Fruit fly (Drosophila melanogaster) whole organism, embryonic: Measurements from ENCODE around the gene CG4702.
A peak's percentile ranks its signal among the peaks of the same experiment; 100 is the strongest.

Source experiments
- ATbp ChIP-seq: fragments of 200-800 bp; sonication (Bioruptor generic); optimal IDR thresholded peaks from 2 replicates; lab custom pipeline; 2017; ENCODE audit warnings: missing biosample characterization, mild to moderate bottlenecking, missing genetic modification characterization, missing genetic modification reagents
- Ada2b ChIP-seq: fragments of 200-800 bp; sonication (Bioruptor generic); IDR thresholded peaks from 2 replicates; pipeline ENCODE4 v1.3.6; 2022; ENCODE audit warnings: missing biosample characterization, missing genetic modification characterization
- B-H2 ChIP-seq: fragments of 200-800 bp; sonication (Bioruptor generic); optimal IDR thresholded peaks from 2 replicates; lab custom pipeline; 2018; ENCODE audit warnings: missing biosample characterization, mild to moderate bottlenecking, missing genetic modification characterization
- Bgb ChIP-seq: fragments of 200-800 bp; sonication (Bioruptor generic); IDR thresholded peaks from 2 replicates; pipeline ENCODE4 v1.3.6; 2022; ENCODE audit warnings: missing biosample characterization, missing genetic modification characterization; ENCODE audit not compliant: partially characterized antibody
- CG11085 ChIP-seq: fragments of 200-800 bp; sonication (Bioruptor generic); IDR thresholded peaks from 2 replicates; pipeline ENCODE4 v1.3.6; 2022; ENCODE audit warnings: missing biosample characterization, missing genetic modification characterization
- CG12299 ChIP-seq: fragments of 200-800 bp; sonication (Bioruptor generic); optimal IDR thresholded peaks from 2 replicates; lab custom pipeline; 2018; ENCODE audit warnings: missing biosample characterization, mild to moderate bottlenecking, missing genetic modification characterization
- CG12659 ChIP-seq: fragments of 200-800 bp; sonication (Bioruptor generic); optimal IDR thresholded peaks from 3 replicates; lab custom pipeline; 2017; ENCODE audit warnings: mild to moderate bottlenecking, missing biosample characterization, missing genetic modification reagents, missing genetic modification characterization
- CG15601 ChIP-seq: fragments of 200-800 bp; sonication (Bioruptor generic); optimal IDR thresholded peaks from 3 replicates; lab custom pipeline; 2019; ENCODE audit warnings: missing biosample characterization, mild to moderate bottlenecking, missing genetic modification characterization, moderate library complexity
- CG1603 ChIP-seq: fragments of 200-800 bp; sonication (Bioruptor generic); optimal IDR thresholded peaks from 2 replicates; lab custom pipeline; 2019; ENCODE audit warnings: missing biosample characterization, mild to moderate bottlenecking, missing genetic modification characterization, moderate library complexity
- CG16863 ChIP-seq: fragments of 200-800 bp; sonication (Bioruptor generic); optimal IDR thresholded peaks from 3 replicates; lab custom pipeline; 2016; ENCODE audit warnings: missing biosample characterization, missing genetic modification characterization
- CG17829 ChIP-seq: fragments of 200-800 bp; optimal IDR thresholded peaks from 2 replicates; lab custom pipeline; 2019; ENCODE audit warnings: missing biosample characterization, mild to moderate bottlenecking, missing genetic modification characterization, moderate library complexity
- CG18011 ChIP-seq: fragments of 200-800 bp; sonication (Bioruptor generic); optimal IDR thresholded peaks from 2 replicates; lab custom pipeline; 2017; ENCODE audit warnings: missing biosample characterization, missing genetic modification characterization, mild to moderate bottlenecking, moderate library complexity, missing genotype
- CG18599 ChIP-seq: fragments of 200-800 bp; sonication (Bioruptor generic); optimal IDR thresholded peaks from 3 replicates; lab custom pipeline; 2017; ENCODE audit warnings: missing biosample characterization, missing genetic modification characterization, mild to moderate bottlenecking, moderate library complexity, missing genetic modification reagents
- CG18619 ChIP-seq: fragments of 200-800 bp; sonication (Bioruptor generic); optimal IDR thresholded peaks from 3 replicates; lab custom pipeline; 2017; ENCODE audit warnings: missing biosample characterization, mild to moderate bottlenecking, missing genetic modification characterization
- CG2116 ChIP-seq: fragments of 200-800 bp; sonication (Bioruptor generic); optimal IDR thresholded peaks from 3 replicates; lab custom pipeline; 2018; ENCODE audit warnings: missing biosample characterization, mild to moderate bottlenecking, missing genetic modification characterization
- CG3163 ChIP-seq: fragments of 200-800 bp; sonication (Bioruptor generic); optimal IDR thresholded peaks from 3 replicates; lab custom pipeline; 2016; ENCODE audit warnings: missing biosample characterization, missing genetic modification characterization
- CG3281 ChIP-seq: fragments of 200-800 bp; sonication (Bioruptor generic); optimal IDR thresholded peaks from 3 replicates; lab custom pipeline; 2017; ENCODE audit warnings: missing biosample characterization, mild to moderate bottlenecking, missing genetic modification characterization
- CG3847 ChIP-seq: fragments of 200-800 bp; sonication (Bioruptor generic); IDR thresholded peaks from 2 replicates; pipeline ENCODE4 v1.3.6; 2022; ENCODE audit warnings: missing biosample characterization, missing genetic modification characterization
- CG6765 ChIP-seq: fragments of 200-800 bp; sonication (Bioruptor generic); optimal IDR thresholded peaks from 3 replicates; lab custom pipeline; 2017; ENCODE audit warnings: missing biosample characterization, mild to moderate bottlenecking, missing genetic modification characterization
- CG7357 ChIP-seq: fragments of 200-800 bp; sonication (Bioruptor generic); IDR thresholded peaks from 3 replicates; pipeline ENCODE4 v1.3.6; 2022; ENCODE audit warnings: missing biosample characterization, missing genetic modification characterization
- CG7987 ChIP-seq: fragments of 200-800 bp; sonication (Bioruptor generic); optimal IDR thresholded peaks from 2 replicates; lab custom pipeline; 2018; ENCODE audit warnings: missing biosample characterization, mild to moderate bottlenecking, missing genetic modification characterization, moderate library complexity
- CG8281 ChIP-seq: fragments of 200-800 bp; sonication (Bioruptor generic); optimal IDR thresholded peaks from 2 replicates; lab custom pipeline; 2018; ENCODE audit warnings: missing biosample characterization, mild to moderate bottlenecking, missing genetic modification characterization, moderate library complexity
- CG9876 ChIP-seq: fragments of 200-800 bp; sonication (Bioruptor generic); optimal IDR thresholded peaks from 2 replicates; lab custom pipeline; 2016; ENCODE audit warnings: missing biosample characterization, missing genetic modification characterization
- Dip2 ChIP-seq: fragments of 200-800 bp; sonication (Bioruptor generic); IDR thresholded peaks from 2 replicates; pipeline ENCODE4 v1.3.6; 2022; ENCODE audit warnings: missing biosample characterization, missing genetic modification characterization
- Dll ChIP-seq: fragments of 200-800 bp; sonication (Bioruptor generic); IDR thresholded peaks from 4 replicates; pipeline ENCODE4 v1.3.6; 2022; ENCODE audit warnings: missing biosample characterization, missing genetic modification characterization; ENCODE audit not compliant: partially characterized antibody
- HmgD ChIP-seq: fragments of 200-800 bp; sonication (Bioruptor generic); optimal IDR thresholded peaks from 3 replicates; lab custom pipeline; 2016; ENCODE audit warnings: missing biosample characterization, missing genetic modification characterization
- Lpt ChIP-seq: fragments of >200 bp; optimal IDR thresholded peaks from 2 replicates; lab custom pipeline; 2018; ENCODE audit warnings: missing biosample characterization, missing genetic modification characterization
- Max ChIP-seq: fragments of 200-800 bp; sonication (Bioruptor generic); optimal IDR thresholded peaks from 2 replicates; lab custom pipeline; 2016; ENCODE audit warnings: missing biosample characterization, mild to moderate bottlenecking, missing genetic modification characterization
- Med ChIP-seq: fragments of 200-800 bp; sonication (Bioruptor generic); peaks from one replicate; lab custom pipeline; 2016; ENCODE audit warnings: missing biosample characterization, missing genetic modification characterization, mild to moderate bottlenecking, inconsistent platforms, moderate library complexity
- Nf-YC ChIP-seq: fragments of 200-800 bp; optimal IDR thresholded peaks from 3 replicates; lab custom pipeline; 2019; ENCODE audit warnings: missing biosample characterization, mild to moderate bottlenecking, missing genetic modification characterization, moderate library complexity
- NfI ChIP-seq: fragments of 200-800 bp; sonication (Bioruptor generic); optimal IDR thresholded peaks from 3 replicates; lab custom pipeline; 2018; ENCODE audit warnings: missing biosample characterization, mild to moderate bottlenecking, missing genetic modification characterization, moderate library complexity
- caup ChIP-seq: fragments of 200-800 bp; sonication (Bioruptor generic); optimal IDR thresholded peaks from 3 replicates; lab custom pipeline; 2017; ENCODE audit warnings: missing biosample characterization, mild to moderate bottlenecking, missing genetic modification characterization, moderate library complexity; ENCODE audit not compliant: severe bottlenecking
- cwo ChIP-seq: fragments of 200-800 bp; sonication (Bioruptor generic); optimal IDR thresholded peaks from 3 replicates; lab custom pipeline; 2017; ENCODE audit warnings: missing biosample characterization, missing genetic modification characterization, mild to moderate bottlenecking, moderate library complexity, missing genetic modification reagents
- disco-r ChIP-seq: fragments of 200-800 bp; sonication (Bioruptor generic); optimal IDR thresholded peaks from 2 replicates; lab custom pipeline; 2016; ENCODE audit warnings: missing biosample characterization, missing genetic modification characterization
- dpn ChIP-seq, 2 experiments: fragments of 200-800 bp; sonication (Bioruptor generic); optimal IDR thresholded peaks; 3 replicates each; lab custom pipeline; 2016; ENCODE audit warnings: missing biosample characterization in 2 of 2, missing genetic modification characterization in 2 of 2
- ems ChIP-seq: fragments of 200-800 bp; sonication (Bioruptor generic); optimal IDR thresholded peaks from 3 replicates; lab custom pipeline; 2016; ENCODE audit warnings: missing biosample characterization, missing genetic modification characterization
- exex ChIP-seq: fragments of 200-800 bp; sonication (Bioruptor generic); optimal IDR thresholded peaks from 4 replicates; lab custom pipeline; 2018; ENCODE audit warnings: missing biosample characterization, mild to moderate bottlenecking, missing genetic modification characterization, moderate library complexity
- fd64A ChIP-seq: fragments of 200-800 bp; sonication (Bioruptor generic); optimal IDR thresholded peaks from 3 replicates; lab custom pipeline; 2018; ENCODE audit warnings: missing biosample characterization, mild to moderate bottlenecking, missing genetic modification characterization
- gce ChIP-seq: fragments of 200-800 bp; sonication (Bioruptor generic); IDR thresholded peaks from 3 replicates; pipeline ENCODE4 v1.3.6; 2022; ENCODE audit warnings: missing biosample characterization, missing genetic modification characterization
- gsb-n ChIP-seq: fragments of 200-800 bp; sonication (Bioruptor generic); optimal IDR thresholded peaks from 3 replicates; lab custom pipeline; 2018; ENCODE audit warnings: missing biosample characterization, mild to moderate bottlenecking, missing genetic modification characterization
- lola ChIP-seq, 3 experiments: fragments of >200 bp in 2 of 3; fragments of 200-800 bp in 1 of 3; sonication (Bioruptor generic) in 1 of 3; optimal IDR thresholded peaks; 2 replicates each; lab custom pipeline; 2017 to 2019; ENCODE audit warnings: missing biosample characterization in 3 of 3, missing genetic modification characterization in 3 of 3, mild to moderate bottlenecking in 1 of 3, moderate library complexity in 1 of 3
- onecut ChIP-seq: fragments of 200-800 bp; sonication (Bioruptor generic); IDR thresholded peaks from 2 replicates; pipeline ENCODE4 v1.3.6; 2022; ENCODE audit warnings: missing biosample characterization, missing genetic modification characterization
- org-1 ChIP-seq: fragments of 200-800 bp; sonication (Bioruptor generic); optimal IDR thresholded peaks from 2 replicates; lab custom pipeline; 2017; ENCODE audit warnings: missing biosample characterization, missing genetic modification characterization
- pnt ChIP-seq: fragments of 200-800 bp; sonication (Bioruptor generic); optimal IDR thresholded peaks from 3 replicates; lab custom pipeline; 2016; ENCODE audit warnings: missing biosample characterization, missing genetic modification characterization
- psq ChIP-seq: fragments of 200-800 bp; sonication (Bioruptor generic); optimal IDR thresholded peaks from 2 replicates; lab custom pipeline; 2017; ENCODE audit warnings: missing biosample characterization, missing genetic modification characterization
- slbo ChIP-seq: fragments of 200-800 bp; sonication (Bioruptor generic); IDR thresholded peaks from 2 replicates; pipeline ENCODE4 v1.3.6; 2022; ENCODE audit warnings: missing biosample characterization, missing genetic modification characterization
- tna ChIP-seq: fragments of 200-800 bp; sonication (Bioruptor generic); IDR thresholded peaks from 2 replicates; pipeline ENCODE4 v1.3.6; 2022; ENCODE audit warnings: missing biosample characterization, missing genetic modification characterization; ENCODE audit not compliant: partially characterized antibody
- ttk ChIP-seq: fragments of 200-800 bp; sonication (Bioruptor generic); IDR thresholded peaks from 2 replicates; pipeline ENCODE4 v2.1.2; 2022; ENCODE audit warnings: missing biosample characterization, missing genetic modification characterization
- yki ChIP-seq: fragments of >200 bp; optimal IDR thresholded peaks from 3 replicates; lab custom pipeline; 2018
- z ChIP-seq: fragments of 200-800 bp; sonication (Bioruptor generic); IDR thresholded peaks from 3 replicates; pipeline ENCODE4 v1.3.6; 2022; ENCODE audit warnings: missing biosample characterization, missing genetic modification characterization

CG4702 gene

DNA sequence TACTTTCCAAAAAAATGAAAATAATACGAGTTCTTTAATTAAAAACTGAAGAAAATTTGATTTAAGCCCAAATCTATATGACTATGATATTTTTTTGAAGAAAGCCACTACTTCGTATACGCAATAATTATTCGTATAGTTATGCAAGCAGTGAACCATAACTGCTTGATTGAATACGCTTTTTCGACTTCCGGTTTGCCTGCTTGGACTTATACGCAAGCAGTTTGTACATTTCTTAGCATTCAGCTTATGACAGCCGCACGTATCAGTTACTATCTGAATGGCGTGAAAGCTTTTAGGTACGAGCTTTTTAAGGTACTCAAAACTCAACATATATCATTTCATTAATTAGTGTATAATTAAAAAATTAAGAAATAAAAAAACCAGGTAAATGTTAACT, 6.8 kb downstream of the CG4702 start (continued):
- peak in 1 of 3 experiments; percentile 73 for TF ChIP-seq lola (GFP tag; optimal IDR thresholded peaks at IDR 0.05; lab: Kevin White, UChicago)
- TF ChIP-seq CG18619 (GFP tag; lab: Kevin White, UChicago): peak; percentile 91
- peak; percentile 91 for TF ChIP-seq gce (GFP tag; lab: Robert Waterston, UW)
- TF ChIP-seq CG16863: peak; percentile 85
- peak; percentile 78 for TF ChIP-seq CG3281 (GFP tag; lab: Kevin White, UChicago)
- TF ChIP-seq Lpt (GFP tag; lab: Kevin White, UChicago): no peak
- peak; percentile 96 for TF ChIP-seq ttk (GFP tag; lab: Robert Waterston, UW)
- peak; percentile 93 for TF ChIP-seq CG7987 (GFP tag; lab: Kevin White, UChicago)
- peak; percentile 82 for TF ChIP-seq CG12659 (GFP tag; lab: Kevin White, UChicago)
- TF ChIP-seq HmgD (GFP tag; lab: Kevin White, UChicago): peak; percentile 93
- peak; percentile 96 for TF ChIP-seq CG9876 (GFP tag; lab: Kevin White, UChicago)
- peak; percentile 95 for TF ChIP-seq NfI (GFP tag; lab: Kevin White, UChicago)
- TF ChIP-seq ems: peak; percentile 81
- TF ChIP-seq Bgb (GFP tag; lab: Robert Waterston, UW): peak; percentile 75
- peak; percentile 99 for TF ChIP-seq slbo
- peak; percentile 84 for TF ChIP-seq Ada2b (GFP tag; lab: Robert Waterston, UW)
- no peak for TF ChIP-seq exex (tag; lab: Kevin White, UChicago)
- TF ChIP-seq Med: peak; percentile 99
- TF ChIP-seq Dip2 (GFP tag; lab: Robert Waterston, UW): no peak
- TF ChIP-seq CG7357 (GFP tag; lab: Robert Waterston, UW): peak; percentile 63; the same call in 2 of the 3 replicates
- TF ChIP-seq CG1603 (tag; lab: Kevin White, UChicago): peak; percentile 93
- peak; percentile 73 for TF ChIP-seq fd64A (GFP tag; lab: Kevin White, UChicago)
- TF ChIP-seq CG6765: peak; percentile 84
- peak; percentile 31 for TF ChIP-seq cwo
- peak; percentile 77 for TF ChIP-seq z
- TF ChIP-seq ATbp (GFP tag; lab: Kevin White, UChicago): peak; percentile 88
- peak; percentile 98 for TF ChIP-seq CG11085 (GFP tag; lab: Robert Waterston, UW)
- peak; percentile 78 for TF ChIP-seq CG18599
- TF ChIP-seq psq (GFP tag; lab: Kevin White, UChicago): peak; percentile 69
- TF ChIP-seq dpn (GFP tag; optimal IDR thresholded peaks at IDR 0.05; lab: Kevin White, UChicago): peak; percentile 83 to 94
- peak; percentile 89 for TF ChIP-seq pnt (GFP tag; lab: Kevin White, UChicago)
- peak; percentile 90 for TF ChIP-seq onecut (GFP tag; lab: Robert Waterston, UW)
- TF ChIP-seq CG12299 (tag; lab: Kevin White, UChicago): peak; percentile 46
- peak; percentile 94 for TF ChIP-seq caup (GFP tag; lab: Kevin White, UChicago)
- TF ChIP-seq B-H2: peak; percentile 83
- peak; percentile 91 for TF ChIP-seq disco-r (GFP tag; lab: Kevin White, UChicago)
- peak; percentile 71 for TF ChIP-seq CG8281 (tag; lab: Kevin White, UChicago)
- TF ChIP-seq Dll (GFP tag; lab: Robert Waterston, UW): no peak
- TF ChIP-seq CG18011 (GFP tag; lab: Kevin White, UChicago): peak; percentile 98
- TF ChIP-seq org-1: peak; percentile 82
- peak; percentile 97 for TF ChIP-seq CG15601 (tag; lab: Kevin White, UChicago)
- TF ChIP-seq CG3847 (GFP tag; lab: Robert Waterston, UW): peak; percentile 94
- peak; percentile 46 for TF ChIP-seq Nf-YC (tag; lab: Kevin White, UChicago)
- peak; percentile 70 for TF ChIP-seq CG2116 (GFP tag; lab: Kevin White, UChicago)
- TF ChIP-seq yki (lab: Kevin White, UChicago): no peak
- peak; percentile 78 for TF ChIP-seq Max
- TF ChIP-seq CG17829 (tag; lab: Kevin White, UChicago): peak; percentile 74
- peak; percentile 77 for TF ChIP-seq CG3163 (GFP tag; lab: Kevin White, UChicago)
- no peak for TF ChIP-seq tna (GFP tag; lab: Robert Waterston, UW)
- TF ChIP-seq gsb-n: peak; percentile 80
